Fruit fly (Drosophila melanogaster) S2 (cell line): ENCODE data around the gene JhI-21.

Source experiments
- CG8478 ChIP-seq: fragments of >200 bp; optimal IDR thresholded peaks from 2 replicates; lab custom pipeline; 2018
- CTCF ChIP-seq, 2 experiments: fragments of >200 bp; optimal IDR thresholded peaks; 2 replicates each; lab custom pipeline; 2018

DNA sequence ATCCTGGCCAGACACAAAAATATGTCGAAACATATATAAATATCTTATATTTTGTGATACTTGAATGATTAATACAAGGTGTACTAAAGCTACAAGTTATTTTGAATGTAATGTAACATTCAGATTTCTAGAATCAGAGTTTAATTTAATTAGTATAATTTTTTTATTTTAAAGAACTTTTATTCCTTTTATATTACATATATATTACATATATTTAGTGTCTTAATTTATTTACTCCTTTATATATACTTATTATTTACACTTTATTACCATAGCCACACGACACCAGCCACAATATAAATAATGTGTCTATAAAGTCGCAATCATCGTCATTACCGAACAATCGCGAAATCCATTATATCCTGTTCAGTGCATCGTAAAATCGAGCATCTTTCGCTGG is 35.7 kb upstream of the JhI-21 start, which contains the start of gene Pex19:
- TF ChIP-seq CG8478 (lab: Kevin White, UChicago) (no peak), CTCF (optimal IDR thresholded peaks at IDR 0.05; lab: Kevin White, UChicago) (no peak)
